Fruit fly (Drosophila melanogaster): ENCODE results near the gene fh.
A peak's percentile ranks its signal among the peaks of the same experiment; 100 is the strongest.

The fh gene

DNA sequence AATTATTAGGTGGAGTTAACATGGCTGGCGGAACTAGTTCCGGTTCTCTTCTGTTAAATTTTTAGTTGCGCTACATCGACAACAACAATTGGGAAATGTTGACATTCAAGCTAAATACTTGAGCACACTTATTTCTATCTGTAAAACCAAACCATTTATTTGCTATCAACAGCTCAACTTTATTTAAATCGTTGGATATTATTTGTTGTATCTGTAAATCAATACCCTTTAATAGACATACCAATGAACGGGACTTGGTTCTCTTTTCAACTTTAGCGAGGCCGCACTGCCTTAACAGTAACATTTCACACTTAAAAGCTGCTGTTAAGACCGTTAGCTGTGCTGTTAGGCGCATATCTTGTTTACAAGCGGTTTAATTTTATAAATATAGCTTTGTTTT, 44.7 kb upstream of the fh start, which contains the start of gene CG12106 (continued):
- no peak for TF ChIP-seq Hey (tag; optimal IDR thresholded peaks at IDR 0.05)
- no peak for TF ChIP-seq ATbp (GFP tag; optimal IDR thresholded peaks at IDR 0.05)
- TF ChIP-seq B-H2 (GFP tag; optimal IDR thresholded peaks at IDR 0.05), result peak; percentile 28
- TF ChIP-seq gcm (GFP tag; optimal IDR thresholded peaks at IDR 0.05), result no peak
- TF ChIP-seq aop (GFP tag; IDR thresholded peaks at IDR 0.05), result no peak
- TF ChIP-seq CG11456 (GFP tag; IDR thresholded peaks at IDR 0.05), result no peak
- no peak for TF ChIP-seq ken (GFP tag; IDR thresholded peaks at IDR 0.05)
- TF ChIP-seq sisA (GFP tag; IDR thresholded peaks at IDR 0.05), result no peak
- TF ChIP-seq pum (GFP tag; optimal IDR thresholded peaks at IDR 0.05), result peak; percentile 46
- peak; percentile 35; the same call in 1 of the 4 replicates for TF ChIP-seq Gug (GFP tag; IDR thresholded peaks at IDR 0.05)
- peak in 1 of 3 experiments; percentile 27 for TF ChIP-seq lola (GFP tag; optimal IDR thresholded peaks at IDR 0.05)
- TF ChIP-seq CG11560 (tag; IDR thresholded peaks at IDR 0.05), result no peak
- TF ChIP-seq Chrac-16 (GFP tag; optimal IDR thresholded peaks at IDR 0.05), result peak; percentile 44
- TF ChIP-seq CG4360 (GFP tag; IDR thresholded peaks at IDR 0.05), result peak; percentile 62; the same call in 1 of the 2 replicates
- TF ChIP-seq chif (GFP tag; optimal IDR thresholded peaks at IDR 0.05), result peak in 1 of 2 experiments; percentile 14
- TF ChIP-seq tap (tag; optimal IDR thresholded peaks at IDR 0.05), result no peak
- TF ChIP-seq CG15269 (tag; optimal IDR thresholded peaks at IDR 0.05), result peak; percentile 65
- peak; percentile 56 for TF ChIP-seq zfh2 (GFP tag; optimal IDR thresholded peaks at IDR 0.05)
- TF ChIP-seq CG31441 (GFP tag; IDR thresholded peaks at IDR 0.05), result peak; percentile 33; the same call in 1 of the 2 replicates
- no peak for TF ChIP-seq CG17568 (GFP tag; optimal IDR thresholded peaks at IDR 0.05)
- TF ChIP-seq CG18011 (GFP tag; optimal IDR thresholded peaks at IDR 0.05), result no peak
- no peak; the same call in 1 of the 2 replicates for TF ChIP-seq vvl (GFP tag; IDR thresholded peaks at IDR 0.05)
- TF ChIP-seq hbn (GFP tag; IDR thresholded peaks at IDR 0.05; ENCODE audit: partially characterized antibody), result no peak
- TF ChIP-seq tx (GFP tag; optimal IDR thresholded peaks at IDR 0.05), result no peak
- TF ChIP-seq Med (GFP tag), result peak; percentile 87
- no peak for TF ChIP-seq chm (GFP tag; IDR thresholded peaks at IDR 0.05)
- no peak for TF ChIP-seq pho (GFP tag; optimal IDR thresholded peaks at IDR 0.05)
- TF ChIP-seq Stat92E (GFP tag; optimal IDR thresholded peaks at IDR 0.05), result no peak
- no peak for TF ChIP-seq Kr (GFP tag; optimal IDR thresholded peaks at IDR 0.05)
- TF ChIP-seq Lpt (GFP tag; optimal IDR thresholded peaks at IDR 0.05), result no peak
- peak; percentile 30 for TF ChIP-seq CG15696 (tag; optimal IDR thresholded peaks at IDR 0.05)
- TF ChIP-seq CG9932 (GFP tag; IDR thresholded peaks at IDR 0.05), result no peak; the same call in none of the 2 replicates
- TF ChIP-seq HmgZ (tag; optimal IDR thresholded peaks at IDR 0.05), result peak; percentile 3
- no peak for TF ChIP-seq ash1 (GFP tag; optimal IDR thresholded peaks at IDR 0.05)
- no peak for TF ChIP-seq slou (GFP tag; optimal IDR thresholded peaks at IDR 0.05)
- no peak for TF ChIP-seq CG12299 (tag; optimal IDR thresholded peaks at IDR 0.05)
- TF ChIP-seq CG8765 (GFP tag; IDR thresholded peaks at IDR 0.05), result no peak
- no peak for TF ChIP-seq disco-r (GFP tag; optimal IDR thresholded peaks at IDR 0.05)
- peak; percentile 43 for TF ChIP-seq kni (GFP tag; optimal IDR thresholded peaks at IDR 0.05)
- TF ChIP-seq Six4 (GFP tag; optimal IDR thresholded peaks at IDR 0.05), result no peak
- no peak for TF ChIP-seq ERR (GFP tag; optimal IDR thresholded peaks at IDR 0.05)
- 0 out of 3 replicates have a peak, but pooled peaks have one; percentile 23 for TF ChIP-seq Dbx (GFP tag; IDR thresholded peaks at IDR 0.05)
- TF ChIP-seq sens (GFP tag), result peak; percentile 59
- TF ChIP-seq CG33557 (GFP tag; optimal IDR thresholded peaks at IDR 0.05), result peak; percentile 31
- no peak for TF ChIP-seq CG3726 (GFP tag; IDR thresholded peaks at IDR 0.05)
- TF ChIP-seq Scr (GFP tag; IDR thresholded peaks at IDR 0.05; ENCODE audit: partially characterized antibody), result no peak
- TF ChIP-seq onecut (GFP tag; IDR thresholded peaks at IDR 0.05), result peak; percentile 32; the same call in 1 of the 2 replicates
- TF ChIP-seq D19B (GFP tag; optimal IDR thresholded peaks at IDR 0.05), result no peak
- TF ChIP-seq Dip3 (GFP tag; optimal IDR thresholded peaks at IDR 0.05), result no peak
- peak; percentile 28 for TF ChIP-seq exex (tag; optimal IDR thresholded peaks at IDR 0.05)
- TF ChIP-seq CG32772 (GFP tag; IDR thresholded peaks at IDR 0.05), result no peak
